Worm (Caenorhabditis elegans) whole organism, L3 larva: ENCODE results near the gene cyp-33B1.

Experiments
- R02D3.7 ChIP-seq: fragments of 150-350 bp; optimal IDR thresholded peaks from 2 replicates; lab custom pipeline; 2014; ENCODE audit warnings: missing biosample characterization, missing genetic modification characterization
- ZK546.5 ChIP-seq: sonication (generic microtip); optimal IDR thresholded peaks from 2 replicates; lab custom pipeline; 2017; ENCODE audit warnings: missing biosample characterization, missing genetic modification characterization
- aly-2 ChIP-seq: fragments of 150-350 bp; optimal IDR thresholded peaks from 2 replicates; lab custom pipeline; 2014; ENCODE audit warnings: missing biosample characterization, missing genetic modification characterization
- ama-1 ChIP-seq: fragments of 150-350 bp; optimal IDR thresholded peaks from 2 replicates; lab custom pipeline; 2018
- ceh-16 ChIP-seq: sonication (generic microtip); optimal IDR thresholded peaks from 2 replicates; lab custom pipeline; 2017; ENCODE audit warnings: missing biosample characterization, missing genetic modification characterization
- ceh-28 ChIP-seq: fragments of 150-350 bp; optimal IDR thresholded peaks from 2 replicates; lab custom pipeline; 2014; ENCODE audit warnings: missing biosample characterization, missing genetic modification reagents, missing genetic modification characterization
- ceh-82 ChIP-seq: fragments of 150-350 bp; optimal IDR thresholded peaks from 2 replicates; lab custom pipeline; 2014; ENCODE audit warnings: missing biosample characterization, missing genetic modification characterization
- daf-12 ChIP-seq: fragments of 150-350 bp; optimal IDR thresholded peaks from 2 replicates; lab custom pipeline; 2014; ENCODE audit warnings: missing biosample characterization, missing genetic modification reagents, missing genetic modification characterization
- egl-27 ChIP-seq: sonication (generic microtip); optimal IDR thresholded peaks from 4 replicates; lab custom pipeline; 2017; ENCODE audit warnings: missing biosample characterization, missing genetic modification reagents, missing genetic modification characterization
- elt-2 ChIP-seq: sonication (generic microtip); optimal IDR thresholded peaks from 2 replicates; lab custom pipeline; 2016; ENCODE audit warnings: missing genetic modification reagents, mild to moderate bottlenecking, missing genetic modification characterization, missing compliant biosample characterization
- elt-3 ChIP-seq, 3 experiments: fragments of 150-350 bp in 1 of 3; sonication (generic microtip) in 2 of 3; optimal IDR thresholded peaks; 2 replicates in 2 of 3; 4 replicates in 1 of 3; lab custom pipeline; 2014 to 2017; ENCODE audit warnings: missing biosample characterization in 3 of 3, missing genetic modification characterization in 3 of 3
- eor-1 ChIP-seq, 2 experiments: fragments of 150-350 bp; optimal IDR thresholded peaks; 2 replicates each; lab custom pipeline; 2014 to 2018; ENCODE audit warnings: missing biosample characterization in 2 of 2, missing genetic modification characterization in 2 of 2
- fkh-10 ChIP-seq: sonication (generic microtip); optimal IDR thresholded peaks from 2 replicates; lab custom pipeline; 2017; ENCODE audit warnings: missing biosample characterization, missing genetic modification reagents, missing genetic modification characterization
- fkh-2 ChIP-seq: fragments of 150-350 bp; optimal IDR thresholded peaks from 2 replicates; lab custom pipeline; 2014; ENCODE audit warnings: missing biosample characterization, missing genetic modification reagents, missing genetic modification characterization
- fos-1 ChIP-seq: fragments of 150-350 bp; optimal IDR thresholded peaks from 2 replicates; lab custom pipeline; 2014; ENCODE audit warnings: missing biosample characterization, missing genetic modification characterization
- jun-1 ChIP-seq: fragments of 150-350 bp; optimal IDR thresholded peaks from 2 replicates; lab custom pipeline; 2014; ENCODE audit warnings: missing biosample characterization, missing genetic modification reagents, missing genetic modification characterization
- lin-15B ChIP-seq: fragments of 150-350 bp; optimal IDR thresholded peaks from 2 replicates; lab custom pipeline; 2014; ENCODE audit warnings: missing biosample characterization, missing genetic modification characterization
- lin-39 ChIP-seq: fragments of 150-350 bp; optimal IDR thresholded peaks from 2 replicates; lab custom pipeline; 2018; ENCODE audit warnings: missing biosample characterization, missing genetic modification reagents, missing genetic modification characterization
- lsy-12 ChIP-seq: sonication (generic microtip); optimal IDR thresholded peaks from 2 replicates; lab custom pipeline; 2016; ENCODE audit warnings: mild to moderate bottlenecking, missing genetic modification characterization, missing compliant biosample characterization
- mdl-1 ChIP-seq: fragments of 150-350 bp; optimal IDR thresholded peaks from 2 replicates; lab custom pipeline; 2014; ENCODE audit warnings: missing biosample characterization, missing genetic modification characterization
- mml-1 ChIP-seq: fragments of 150-350 bp; sonication (generic microtip); optimal IDR thresholded peaks from 3 replicates; lab custom pipeline; 2014; ENCODE audit warnings: missing biosample characterization, missing genetic modification characterization
- nhr-11 ChIP-seq: fragments of 150-350 bp; optimal IDR thresholded peaks from 2 replicates; lab custom pipeline; 2014; ENCODE audit warnings: missing biosample characterization, missing genetic modification characterization
- nhr-12 ChIP-seq: fragments of 150-350 bp; optimal IDR thresholded peaks from 2 replicates; lab custom pipeline; 2014; ENCODE audit warnings: missing biosample characterization, missing genetic modification characterization
- nhr-23 ChIP-seq: fragments of 150-350 bp; optimal IDR thresholded peaks from 2 replicates; lab custom pipeline; 2014; ENCODE audit warnings: missing biosample characterization, missing genetic modification reagents, missing genetic modification characterization
- nhr-237 ChIP-seq: fragments of 150-350 bp; optimal IDR thresholded peaks from 2 replicates; lab custom pipeline; 2014; ENCODE audit warnings: missing biosample characterization, missing genetic modification characterization
- nhr-25 ChIP-seq: sonication (generic microtip); optimal IDR thresholded peaks from 2 replicates; lab custom pipeline; 2017; ENCODE audit warnings: missing biosample characterization, missing genetic modification characterization
- nhr-28 ChIP-seq: fragments of 150-350 bp; optimal IDR thresholded peaks from 2 replicates; lab custom pipeline; 2014; ENCODE audit warnings: missing biosample characterization, missing genetic modification characterization
- nhr-43 ChIP-seq: sonication (generic microtip); optimal IDR thresholded peaks from 2 replicates; lab custom pipeline; 2016; ENCODE audit warnings: mild to moderate bottlenecking, missing genetic modification characterization, missing compliant biosample characterization; ENCODE audit not compliant: poor library complexity, severe bottlenecking
- nhr-67 ChIP-seq: fragments of 150-350 bp; optimal IDR thresholded peaks from 2 replicates; lab custom pipeline; 2014; ENCODE audit warnings: missing biosample characterization, missing genetic modification characterization
- nhr-76 ChIP-seq: fragments of 150-350 bp; sonication (generic microtip); optimal IDR thresholded peaks from 5 replicates; lab custom pipeline; 2014; ENCODE audit warnings: missing biosample characterization, missing genetic modification characterization
- pha-4 ChIP-seq: fragments of 150-350 bp; optimal IDR thresholded peaks from 2 replicates; lab custom pipeline; 2014; ENCODE audit warnings: missing biosample characterization, missing genetic modification reagents, missing genetic modification characterization
- snpc-4 ChIP-seq: fragments of 150-350 bp; optimal IDR thresholded peaks from 2 replicates; lab custom pipeline; 2014; ENCODE audit warnings: missing biosample characterization, missing genetic modification characterization
- tbx-2 ChIP-seq: sonication (generic microtip); optimal IDR thresholded peaks from 2 replicates; lab custom pipeline; 2016; ENCODE audit warnings: mild to moderate bottlenecking, missing genetic modification characterization, missing compliant biosample characterization
- unc-39 ChIP-seq: sonication (generic microtip); optimal IDR thresholded peaks from 4 replicates; lab custom pipeline; 2017; ENCODE audit warnings: missing biosample characterization, missing genetic modification characterization
- unc-62 ChIP-seq: fragments of 150-350 bp; sonication (generic microtip); optimal IDR thresholded peaks from 4 replicates; lab custom pipeline; 2014; ENCODE audit warnings: missing biosample characterization, missing genetic modification reagents, missing genetic modification characterization
- zag-1 ChIP-seq: fragments of 150-350 bp; optimal IDR thresholded peaks from 2 replicates; lab custom pipeline; 2014; ENCODE audit warnings: missing biosample characterization, missing genetic modification characterization
- ztf-11 ChIP-seq: fragments of 150-350 bp; optimal IDR thresholded peaks from 2 replicates; lab custom pipeline; 2014; ENCODE audit warnings: missing biosample characterization, missing genetic modification characterization
- ztf-4 ChIP-seq: fragments of 150-350 bp; optimal IDR thresholded peaks from 2 replicates; lab custom pipeline; 2014; ENCODE audit warnings: missing biosample characterization, missing genetic modification characterization

The cyp-33B1 gene

DNA sequence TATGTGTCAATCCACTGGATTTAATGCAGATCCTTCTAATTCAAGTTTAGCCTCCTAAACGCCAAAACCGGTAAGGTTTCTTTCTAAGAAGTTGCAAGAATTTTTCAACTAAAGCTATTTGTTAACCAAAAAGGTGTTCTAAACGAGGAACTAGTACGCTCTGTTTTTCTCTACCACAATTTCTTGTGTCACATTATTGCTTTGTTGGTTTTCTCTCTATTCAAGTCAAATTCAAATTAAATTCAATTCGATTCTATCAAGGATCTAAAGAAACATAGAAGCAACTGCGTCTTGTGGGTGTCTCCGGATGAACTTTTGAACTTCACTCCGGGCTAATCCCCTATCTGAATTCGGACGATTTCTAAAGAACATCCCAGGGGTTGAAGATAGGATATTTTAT, 24.7 kb upstream of the cyp-33B1 start, which contains the start of gene oac-40:
oac-40 (plus strand) TSS at position 301 of the 400 bp plus-strand sequence.
- no peak for TF ChIP-seq lsy-12 (tag; lab: Kevin White, UChicago)
- TF ChIP-seq ama-1, result no peak
- no peak for TF ChIP-seq elt-3 (tag; optimal IDR thresholded peaks at IDR 0.05; lab: Kevin White, UChicago)
- no peak for TF ChIP-seq snpc-4 (tag; lab: Kevin White, UChicago)
- no peak for TF ChIP-seq mml-1 (tag; lab: Kevin White, UChicago)
- no peak for TF ChIP-seq R02D3.7 (tag; lab: Kevin White, UChicago)
- no peak for TF ChIP-seq nhr-28
- TF ChIP-seq fkh-2 (tag; lab: Kevin White, UChicago), result no peak
- TF ChIP-seq nhr-67, result no peak
- TF ChIP-seq fos-1 (tag; lab: Kevin White, UChicago), result no peak
- no peak for TF ChIP-seq nhr-43 (tag; lab: Kevin White, UChicago)
- TF ChIP-seq ZK546.5 (tag; lab: Kevin White, UChicago), result no peak
- no peak for TF ChIP-seq unc-39 (tag; lab: Kevin White, UChicago)
- TF ChIP-seq zag-1 (tag; lab: Kevin White, UChicago), result no peak
- no peak for TF ChIP-seq tbx-2 (tag; lab: Kevin White, UChicago)
- no peak for TF ChIP-seq jun-1 (tag; lab: Kevin White, UChicago)

DNA sequence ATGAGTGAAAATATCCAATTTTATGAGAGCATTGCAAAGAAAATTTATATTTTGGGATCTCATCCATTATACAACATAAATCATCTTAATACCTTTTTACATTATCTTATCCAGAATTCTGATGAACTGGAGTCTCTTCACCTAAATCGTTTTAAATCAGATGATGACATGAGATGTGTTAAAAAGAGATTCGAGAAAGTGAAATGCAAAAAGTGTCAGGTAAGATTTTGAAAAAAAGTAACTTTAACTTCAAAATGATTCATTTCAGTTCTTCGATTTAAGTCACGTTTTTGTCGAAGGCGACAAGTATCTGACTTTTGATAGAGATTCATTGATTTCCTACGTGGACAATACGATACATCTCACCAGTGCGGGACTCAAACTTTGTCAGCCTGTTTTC, 22.3 kb upstream of the cyp-33B1 start:
- TF ChIP-seq nhr-28 (no peak), snpc-4 (tag; lab: Kevin White, UChicago) (no peak), R02D3.7 (tag; lab: Kevin White, UChicago) (no peak), ceh-16 (tag; lab: Kevin White, UChicago) (no peak)

DNA sequence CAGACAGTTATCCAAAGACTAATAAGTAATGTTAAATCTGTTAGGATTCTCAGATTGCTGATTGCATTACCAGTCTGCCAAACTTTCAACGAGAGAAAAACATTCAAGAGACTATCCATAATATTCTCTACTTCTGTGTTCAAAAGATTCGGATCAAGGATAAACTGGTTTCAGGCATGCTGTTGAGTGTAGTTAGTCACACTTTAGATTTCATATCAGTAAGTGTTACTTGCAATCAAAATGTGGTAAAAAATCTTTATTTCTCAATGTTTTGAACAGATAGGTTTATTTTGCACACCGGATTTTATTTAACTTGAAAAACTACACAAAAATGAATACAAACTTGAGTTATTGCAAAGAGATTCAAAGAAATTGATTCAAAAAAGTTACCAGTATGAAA, 19.1 kb upstream of the cyp-33B1 start, which contains the start of gene oac-41:
oac-41 (minus strand) TSS at position 101 of the 400 bp plus-strand sequence.
- TF ChIP-seq ztf-4, result no peak
- no peak for TF ChIP-seq lin-15B (tag; lab: Kevin White, UChicago)
- TF ChIP-seq ceh-28 (tag; lab: Kevin White, UChicago), result no peak
- TF ChIP-seq daf-12 (tag; lab: Kevin White, UChicago), result no peak
- TF ChIP-seq nhr-25 (tag; lab: Kevin White, UChicago), result no peak
- no peak for TF ChIP-seq eor-1 (tag; optimal IDR thresholded peaks at IDR 0.05; lab: Kevin White, UChicago)
- no peak for TF ChIP-seq ceh-82 (tag; lab: Kevin White, UChicago)
- no peak for TF ChIP-seq nhr-237 (tag; lab: Kevin White, UChicago)
- no peak for TF ChIP-seq nhr-12
- no peak for TF ChIP-seq lsy-12 (tag; lab: Kevin White, UChicago)
- TF ChIP-seq nhr-67, result no peak
- no peak for TF ChIP-seq ZK546.5 (tag; lab: Kevin White, UChicago)

DNA sequence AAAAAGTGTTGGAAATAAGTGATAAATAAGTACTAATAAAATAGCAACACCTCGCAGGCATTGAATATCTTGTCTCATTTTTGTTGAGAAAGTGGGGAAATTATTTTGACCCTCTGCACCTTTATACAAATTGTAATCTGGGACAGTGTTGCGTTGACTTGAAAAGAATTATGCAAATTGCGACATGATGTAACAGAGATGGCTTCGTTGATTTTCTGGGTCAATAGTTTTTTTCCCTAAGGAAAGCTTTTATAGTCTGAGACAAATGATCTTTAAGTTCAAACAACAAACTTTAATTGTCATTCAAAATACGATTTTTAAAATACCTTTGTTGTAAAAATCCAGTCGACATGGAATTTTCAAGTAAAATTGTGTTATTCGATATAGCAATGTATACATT, 16.4 kb upstream of the cyp-33B1 start, which contains the start of gene bus-1:
bus-1 (minus strand) TSS at position 101 of the 400 bp plus-strand sequence.
- TF ChIP-seq nhr-76 (tag; lab: Kevin White, UChicago) (no peak), unc-39 (tag; lab: Kevin White, UChicago) (no peak), eor-1 (tag; optimal IDR thresholded peaks at IDR 0.05; lab: Kevin White, UChicago) (no peak), lsy-12 (tag; lab: Kevin White, UChicago) (no peak), mdl-1 (no peak), nhr-28 (no peak), pha-4 (tag; lab: Kevin White, UChicago) (no peak), unc-62 (GFP tag; lab: Kevin White, UChicago) (no peak), lin-39 (tag; lab: Kevin White, UChicago) (no peak), elt-2 (no peak), egl-27 (tag; lab: Kevin White, UChicago) (no peak), nhr-11 (no peak), aly-2 (no peak), nhr-23 (tag; lab: Kevin White, UChicago) (no peak), lin-15B (tag; lab: Kevin White, UChicago) (no peak), nhr-25 (tag; lab: Kevin White, UChicago) (no peak), fkh-10 (GFP tag; lab: Kevin White, UChicago) (no peak), ztf-11 (tag; lab: Kevin White, UChicago) (no peak)
